Worm (Caenorhabditis elegans): ENCODE measurements around the gene C34B4.5.

DNA sequence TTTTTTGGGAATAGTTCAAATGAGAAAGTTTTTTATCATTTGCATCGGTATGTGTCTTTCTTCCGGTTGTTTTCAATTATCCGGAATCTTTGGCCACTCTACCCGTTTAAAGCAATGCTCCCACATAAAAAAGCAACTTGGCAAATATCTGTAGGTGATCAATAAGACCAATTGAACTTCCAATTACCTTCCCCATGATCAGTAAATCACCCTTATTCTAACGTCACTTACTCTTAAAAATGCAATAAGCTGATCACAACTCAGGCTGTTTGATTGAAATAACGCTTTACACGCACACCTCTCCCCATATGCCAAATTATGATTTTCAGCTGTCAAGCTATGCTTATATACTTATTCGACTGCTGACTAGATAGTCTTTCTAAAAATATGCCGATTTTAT, at the start of gene C34B4.5:
- no peak for TF ChIP-seq dao-5 (tag; optimal IDR thresholded peaks at IDR 0.05)
- TF ChIP-seq him-1 (tag; optimal IDR thresholded peaks at IDR 0.05), result no peak
- no peak for TF ChIP-seq W03F9.2 (tag; optimal IDR thresholded peaks at IDR 0.05)

All from whole organism, L4/young adult.